Fruit fly (Drosophila melanogaster) S2 (cell line): ENCODE results near the gene CG13998.

ENCODE experiments used
- CG8478 ChIP-seq: fragments of >200 bp; optimal IDR thresholded peaks from 2 replicates; lab custom pipeline; 2018
- CTCF ChIP-seq, 2 experiments: fragments of >200 bp; optimal IDR thresholded peaks; 2 replicates each; lab custom pipeline; 2018

DNA sequence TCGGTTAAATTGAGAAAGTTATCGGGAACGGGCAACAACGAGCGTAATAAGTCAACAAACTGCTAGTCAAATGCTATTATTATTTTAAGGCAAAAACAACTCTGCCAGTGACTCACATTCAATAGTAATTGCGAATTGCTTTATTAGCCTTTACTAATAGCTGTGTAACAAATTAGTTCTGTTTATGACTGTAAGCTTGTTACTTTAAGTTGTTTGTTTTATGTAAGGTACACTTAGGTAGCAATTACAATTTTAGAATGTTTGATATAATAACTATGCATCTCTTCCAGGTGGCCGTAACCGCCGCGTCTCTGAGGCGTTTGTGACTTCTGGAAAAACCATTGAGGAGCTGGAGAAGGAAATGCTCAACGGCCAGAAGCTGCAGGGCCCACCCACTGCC, 9.9 kb downstream of the CG13998 start:
- TF ChIP-seq CTCF (optimal IDR thresholded peaks at IDR 0.05; lab: Kevin White, UChicago) = no peak
- no peak for TF ChIP-seq CG8478 (lab: Kevin White, UChicago)
